Worm (Caenorhabditis elegans): ENCODE data around the gene K08D8.12.

K08D8.12 gene

DNA sequence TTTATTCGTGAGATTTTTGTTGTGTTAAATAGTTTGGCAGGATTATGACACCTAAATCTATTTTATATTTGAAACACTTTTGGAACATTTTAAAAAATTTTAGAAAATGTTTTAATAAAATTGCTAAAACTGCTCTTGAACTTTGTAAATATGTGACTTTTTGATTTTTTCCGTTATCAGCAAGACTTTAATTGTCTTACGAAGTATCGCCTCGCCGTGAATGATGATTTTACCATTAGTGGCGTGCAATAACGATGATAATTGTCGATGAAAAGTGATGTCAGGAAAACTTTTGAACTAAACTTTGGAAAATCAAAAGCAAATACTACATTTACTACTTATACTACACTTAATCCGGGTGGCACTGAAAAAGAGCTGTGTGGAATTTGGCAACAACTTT is 27.3 kb downstream of the K08D8.12 start:
- no peak for TF ChIP-seq unc-62 (GFP tag; optimal IDR thresholded peaks at IDR 0.05)

ce11 chrIV:12921027-12921426 is 27.8 kb downstream of the K08D8.12 start, which contains the start of gene C32H11.4:
Gene C32H11.4, plus strand, starts transcription at chrIV:12921264.
- TF ChIP-seq unc-62 (GFP tag; optimal IDR thresholded peaks at IDR 0.05): no peak

DNA sequence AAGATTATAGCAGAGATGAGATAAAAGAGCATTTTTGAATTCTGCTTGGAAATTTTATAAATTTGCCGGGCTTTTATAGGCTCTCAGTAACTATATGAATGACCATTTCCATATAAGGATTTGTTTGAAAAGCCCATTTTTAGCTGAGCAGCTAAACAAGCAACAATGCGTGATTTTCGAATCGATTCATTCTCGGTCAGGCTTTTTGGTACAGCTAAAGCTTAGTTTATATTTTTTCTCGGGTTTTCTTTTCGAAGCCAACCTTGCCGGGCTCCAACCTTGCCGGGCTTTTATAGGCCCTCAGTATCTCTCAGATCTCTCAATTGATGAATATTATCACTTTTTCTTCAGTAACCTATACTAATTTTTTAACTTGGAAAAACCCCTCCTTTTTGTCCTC is 31.1 kb downstream of the K08D8.12 start, which contains the start of gene srlf-4:
Gene srlf-4, minus strand, starts transcription at position 101 of the 400 bp plus-strand sequence.
- TF ChIP-seq unc-62 (GFP tag; optimal IDR thresholded peaks at IDR 0.05): no peak

ce11 chrIV:12926639-12927038 is 33.4 kb downstream of the K08D8.12 start, which contains the start of gene srlf-5:
Gene srlf-5, minus strand, starts transcription at chrIV:12926739.
- no peak for TF ChIP-seq unc-62 (GFP tag; optimal IDR thresholded peaks at IDR 0.05)

- no peak for TF ChIP-seq unc-62 (GFP tag; optimal IDR thresholded peaks at IDR 0.05)
Measured at ce11 chrIV:12936221-12936776, 43.0 kb downstream of the K08D8.12 start, which contains the start of the genes cld-1 and dod-21. Gene cld-1, minus strand, starts transcription at chrIV:12936271. Gene dod-21, plus strand, starts transcription at chrIV:12936738.

DNA sequence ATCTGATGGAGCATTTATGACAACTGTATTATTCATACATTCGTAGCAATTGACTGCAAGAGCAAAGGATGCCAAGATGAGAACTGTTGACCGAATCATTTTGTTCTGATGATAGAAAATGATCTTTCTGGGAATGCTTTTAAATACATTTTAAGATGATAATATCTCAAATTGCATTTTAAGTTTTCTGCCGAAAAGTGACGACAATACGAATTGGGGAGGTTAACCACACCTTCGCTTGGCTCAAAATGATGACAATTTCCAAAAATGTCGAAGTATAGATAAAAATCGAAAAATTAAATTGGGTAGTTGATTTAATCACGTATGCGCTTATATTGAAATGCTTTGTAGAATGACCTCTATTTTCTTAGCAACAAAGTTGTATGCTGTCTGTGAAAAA is 48.0 kb downstream of the K08D8.12 start, which contains the start of gene dod-24:
Gene dod-24, minus strand, starts transcription at position 101 of the 400 bp plus-strand sequence.
- no peak for TF ChIP-seq unc-62 (GFP tag; optimal IDR thresholded peaks at IDR 0.05)

DNA sequence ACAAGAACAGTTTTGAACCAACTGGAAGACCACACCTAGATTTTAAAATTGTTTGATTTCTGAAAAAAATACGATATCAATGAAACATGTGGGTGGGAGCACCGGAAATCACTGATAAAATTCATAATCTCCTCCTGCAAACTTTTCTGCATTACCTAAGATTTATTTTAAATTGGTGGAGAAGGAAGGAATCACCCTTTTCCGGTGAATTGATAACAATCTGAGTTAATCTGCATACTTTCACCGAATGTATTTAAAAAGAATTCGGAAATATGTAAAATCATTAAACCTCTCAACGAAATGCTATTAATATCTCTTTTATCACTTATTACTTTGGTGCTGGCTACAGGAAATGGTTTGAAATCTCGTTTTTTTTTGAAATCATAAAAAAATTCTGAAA is 49.4 kb downstream of the K08D8.12 start, which contains the start of gene dct-19:
Gene dct-19, plus strand, starts transcription at position 301 of the 400 bp plus-strand sequence.
- TF ChIP-seq unc-62 (GFP tag; optimal IDR thresholded peaks at IDR 0.05): no peak

All from whole organism, dauer.